Worm (Caenorhabditis elegans) whole organism, mixed stage, embryonic: ENCODE results near the gene C54F6.6.

Source experiments
- elt-3 ChIP-seq: fragments of 150-350 bp; optimal IDR thresholded peaks from 2 replicates; lab custom pipeline; 2014; ENCODE audit warnings: missing biosample characterization, missing genetic modification characterization
- unc-62 ChIP-seq: fragments of 150-350 bp; optimal IDR thresholded peaks from 2 replicates; lab custom pipeline; 2014; ENCODE audit warnings: missing biosample characterization, missing genetic modification reagents, missing genetic modification characterization

DNA sequence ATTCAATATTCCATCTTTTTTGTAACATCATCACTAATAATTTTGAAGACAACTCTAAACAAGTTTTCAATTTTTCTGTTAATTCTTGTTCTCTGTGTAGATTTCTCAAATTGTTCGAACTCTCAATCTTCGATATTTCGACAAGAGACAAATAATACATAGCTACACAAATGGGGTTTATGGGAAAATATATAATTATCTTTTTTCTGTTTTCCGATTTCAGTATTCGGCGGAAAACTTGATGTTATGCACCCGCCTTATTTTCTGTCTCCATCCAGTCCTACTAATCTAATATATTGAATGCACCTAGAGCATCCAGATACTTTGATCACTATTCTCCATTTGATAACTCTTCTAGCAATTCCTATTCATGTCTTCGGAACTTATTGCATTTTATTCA, 15.5 kb downstream of the C54F6.6 start, which contains the start of gene srh-268:
- TF ChIP-seq unc-62 (no peak), elt-3 (no peak)
